Worm (Caenorhabditis elegans) whole organism, L4 larva: ENCODE data around the gene nhr-248.

Source experiments
- nhr-11 ChIP-seq: fragments of 150-350 bp; optimal IDR thresholded peaks from 2 replicates; lab custom pipeline; 2014; ENCODE audit warnings: missing biosample characterization, missing genetic modification characterization
- nhr-28 ChIP-seq: fragments of 150-350 bp; optimal IDR thresholded peaks from 2 replicates; lab custom pipeline; 2014; ENCODE audit warnings: missing biosample characterization, missing genetic modification characterization
- nhr-76 ChIP-seq: fragments of 150-350 bp; optimal IDR thresholded peaks from 2 replicates; lab custom pipeline; 2014; ENCODE audit warnings: missing biosample characterization, missing genetic modification characterization
- pqm-1 ChIP-seq: sonication (generic microtip); optimal IDR thresholded peaks from 2 replicates; lab custom pipeline; 2017; ENCODE audit warnings: missing biosample characterization, missing genetic modification characterization
- unc-39 ChIP-seq: sonication (generic microtip); optimal IDR thresholded peaks from 2 replicates; lab custom pipeline; 2017; ENCODE audit warnings: missing biosample characterization, missing genetic modification characterization

ce11 chrV:17077889-17078288 is 26.5 kb downstream of the nhr-248 start, which contains the start of gene T05E12.3:
- TF ChIP-seq nhr-28 (tag; lab: Kevin White, UChicago) (no peak), pqm-1 (tag; lab: Kevin White, UChicago) (no peak), unc-39 (tag; lab: Kevin White, UChicago) (no peak), nhr-76 (no peak), nhr-11 (tag; lab: Kevin White, UChicago) (no peak)
